Fruit fly (Drosophila melanogaster) whole organism, larva: ENCODE measurements around the gene CG9586.

Experiments
- noc ChIP-seq: fragments of 200-800 bp; sonication (Bioruptor generic); optimal IDR thresholded peaks from 3 replicates; lab custom pipeline; 2019; ENCODE audit warnings: missing biosample characterization, mild to moderate bottlenecking, missing genetic modification characterization, moderate library complexity

CG9586 gene

dm6 chr2L:9166399-9166980 lies at the start of gene CG9586, which contains the start of gene tai:
Gene CG9586 (minus strand): TSS chr2L:9166514.
Gene tai (plus strand): TSS chr2L:9166778.
- peak; percentile 64 for TF ChIP-seq noc (tag; lab: Kevin White, UChicago)

DNA sequence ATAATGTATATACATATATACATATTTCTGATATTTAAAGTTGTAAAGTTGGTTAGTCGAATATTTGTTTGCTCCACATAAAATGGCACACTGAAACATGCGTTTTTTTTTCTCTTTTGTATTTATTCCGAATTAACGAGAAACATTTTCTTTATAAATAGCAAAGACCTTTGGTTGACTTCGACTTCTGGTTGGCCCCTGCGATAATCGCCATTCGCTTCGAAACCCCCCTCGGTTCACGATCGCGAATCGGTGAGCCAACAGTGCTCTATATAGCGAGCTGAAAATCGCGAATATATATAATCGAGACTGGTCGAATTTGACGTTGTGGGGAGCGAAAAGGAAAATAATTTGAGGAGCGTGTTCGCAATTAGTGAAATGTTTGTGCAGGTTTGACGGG lies 49.6 kb upstream of the CG9586 start:
- TF ChIP-seq noc (tag; lab: Kevin White, UChicago): no peak

DNA sequence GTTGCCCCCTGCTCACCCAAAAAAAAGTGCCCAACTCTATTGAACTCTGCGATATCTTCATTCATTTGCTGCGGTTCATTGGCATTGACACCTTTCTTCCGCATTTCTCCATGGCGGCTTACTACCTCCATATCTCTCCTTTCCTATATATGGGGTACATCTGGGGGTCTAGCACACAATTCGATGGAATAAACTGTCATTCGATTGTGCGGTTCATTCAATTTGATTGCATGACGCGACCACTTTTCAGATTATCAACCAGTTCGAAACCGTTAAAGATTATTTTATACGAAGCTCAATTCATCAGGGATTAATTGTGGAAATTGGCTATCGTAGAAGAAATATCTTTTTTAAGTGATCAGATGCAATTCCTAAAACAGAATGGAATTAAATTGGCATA lies 47.3 kb upstream of the CG9586 start:
- TF ChIP-seq noc (tag; lab: Kevin White, UChicago): no peak

DNA sequence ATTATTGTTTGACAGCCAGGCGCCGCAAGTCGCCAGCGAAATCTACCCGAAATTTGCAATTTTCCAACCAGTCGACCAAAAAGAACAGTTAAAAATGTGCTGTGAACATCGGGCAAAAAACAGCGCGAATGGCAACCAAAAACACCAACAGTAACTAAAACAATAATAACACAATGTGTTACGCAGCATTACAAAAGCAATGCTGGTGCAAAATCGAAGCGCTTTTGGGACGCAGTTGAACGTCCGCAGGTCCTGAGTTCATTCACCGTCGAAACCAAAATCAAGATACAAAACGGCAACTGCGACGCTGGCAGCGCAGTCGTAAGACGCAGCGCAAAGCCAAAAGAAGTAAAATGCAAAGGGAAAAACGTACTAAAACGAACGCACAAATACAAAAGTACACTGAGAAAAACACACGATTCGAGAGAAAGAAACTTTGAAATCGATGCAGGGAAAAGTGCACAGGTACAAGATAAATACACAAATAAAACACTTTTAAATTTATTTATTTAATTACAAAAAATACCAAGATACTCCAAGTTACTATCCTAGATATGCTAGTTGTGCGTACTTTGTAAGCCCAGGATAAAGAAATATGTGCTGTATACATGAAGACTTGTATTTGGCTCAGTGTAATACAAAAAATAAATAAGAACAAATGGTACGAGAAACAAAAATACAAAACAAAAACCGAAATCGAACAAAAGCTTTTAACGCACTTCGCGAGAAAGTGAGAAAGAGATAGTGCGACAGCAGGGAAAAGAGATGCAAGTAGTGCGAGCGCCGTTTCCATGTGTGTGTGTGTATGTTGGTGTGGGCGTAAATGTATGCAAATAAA lies 44.8 kb upstream of the CG9586 start:
- peak; percentile 70 for TF ChIP-seq noc (tag; lab: Kevin White, UChicago)

dm6 chr2L:9207133-9207532 lies 40.8 kb upstream of the CG9586 start:
- TF ChIP-seq noc (tag; lab: Kevin White, UChicago): no peak

dm6 chr2L:9206401-9206800 lies 40.1 kb upstream of the CG9586 start:
- TF ChIP-seq noc (tag; lab: Kevin White, UChicago): no peak

DNA sequence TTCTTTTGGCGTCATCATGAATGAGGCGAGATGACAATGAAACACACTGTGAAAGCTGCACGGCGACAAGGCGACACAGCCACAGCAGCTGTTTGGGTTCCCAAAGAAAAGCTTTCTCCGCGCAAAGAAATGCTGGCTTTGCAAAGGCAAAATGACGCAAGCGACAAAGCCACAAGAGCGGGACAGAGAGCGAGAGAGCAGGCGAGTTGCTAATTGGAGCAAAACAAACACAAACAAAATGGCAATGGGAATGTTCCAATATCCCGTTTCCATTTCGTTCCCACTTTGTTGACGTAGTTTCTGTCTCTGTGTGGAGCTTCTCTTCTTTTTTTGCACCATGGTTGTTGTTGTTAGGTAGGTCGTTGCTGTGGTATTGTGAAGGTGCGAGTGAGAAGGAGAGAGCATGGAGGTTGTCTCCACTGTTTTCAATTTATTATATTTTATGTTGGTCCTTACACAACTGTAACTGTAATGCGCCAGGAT lies 38.9 kb upstream of the CG9586 start:
- peak; percentile 67 for TF ChIP-seq noc (tag; lab: Kevin White, UChicago)

DNA sequence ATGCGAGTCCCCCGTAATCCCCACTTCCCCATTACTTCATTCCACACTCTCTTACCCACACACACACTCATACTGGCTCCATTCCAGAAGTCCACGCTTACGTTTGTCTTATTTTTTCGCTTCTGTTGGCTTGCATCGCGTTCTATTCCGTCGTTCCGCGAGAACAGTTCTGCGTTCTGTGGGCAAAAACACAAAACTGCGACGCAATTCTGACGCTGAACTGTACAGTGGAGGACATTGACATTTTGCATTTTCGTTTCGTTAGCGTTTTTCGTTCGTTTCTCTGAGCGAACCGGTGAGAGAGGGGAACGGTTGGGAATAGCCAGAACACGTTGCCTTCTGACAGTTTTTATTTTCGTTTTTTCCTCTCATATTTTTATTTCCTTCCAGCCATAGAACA lies 37.1 kb upstream of the CG9586 start:
- TF ChIP-seq noc (tag; lab: Kevin White, UChicago): peak; percentile 53

DNA sequence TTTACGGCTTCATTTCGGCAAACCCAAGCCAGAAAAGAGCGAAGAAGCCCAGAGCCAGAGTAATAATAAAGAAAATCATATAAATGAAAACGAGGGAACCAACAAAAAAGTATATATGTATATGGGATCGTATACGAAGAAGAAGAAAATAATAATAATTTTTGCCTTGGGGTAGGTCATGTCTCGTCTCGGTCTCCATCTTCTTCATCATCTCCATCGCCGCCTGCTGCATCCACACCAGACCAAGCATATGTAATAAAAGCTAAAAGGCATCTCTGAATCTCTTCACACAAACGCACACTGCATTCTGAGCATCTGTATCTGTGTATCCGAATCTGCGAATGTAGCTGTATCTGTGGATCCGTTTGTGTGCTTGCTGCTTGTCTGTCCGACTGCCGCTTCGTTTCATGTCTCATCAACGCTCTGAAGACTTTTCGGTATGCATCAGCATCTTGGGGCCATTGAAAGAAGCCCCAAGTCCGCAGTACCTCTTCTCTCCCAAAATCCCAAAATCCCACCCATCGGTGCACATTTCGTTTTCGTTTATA lies 32.1 kb upstream of the CG9586 start:
- no peak for TF ChIP-seq noc (tag; lab: Kevin White, UChicago)

DNA sequence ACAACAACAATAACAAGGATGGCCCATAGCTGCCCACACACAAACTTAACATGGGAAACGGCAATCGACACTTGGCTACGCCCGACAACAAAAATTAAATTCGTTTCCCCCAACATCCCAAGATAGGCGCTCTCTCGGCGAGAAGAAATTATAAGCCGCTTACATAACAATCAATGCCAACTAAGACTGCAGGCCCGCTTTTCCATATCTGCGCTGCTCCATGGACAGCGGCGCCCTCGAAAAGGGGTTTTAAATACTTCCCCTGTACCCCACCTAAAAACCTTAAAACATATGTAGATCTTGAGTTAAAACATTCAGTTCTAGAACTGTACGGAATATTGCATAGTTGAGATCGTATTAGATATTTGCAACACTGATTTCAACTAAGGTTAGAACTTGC lies 28.3 kb upstream of the CG9586 start:
- no peak for TF ChIP-seq noc (tag; lab: Kevin White, UChicago)

DNA sequence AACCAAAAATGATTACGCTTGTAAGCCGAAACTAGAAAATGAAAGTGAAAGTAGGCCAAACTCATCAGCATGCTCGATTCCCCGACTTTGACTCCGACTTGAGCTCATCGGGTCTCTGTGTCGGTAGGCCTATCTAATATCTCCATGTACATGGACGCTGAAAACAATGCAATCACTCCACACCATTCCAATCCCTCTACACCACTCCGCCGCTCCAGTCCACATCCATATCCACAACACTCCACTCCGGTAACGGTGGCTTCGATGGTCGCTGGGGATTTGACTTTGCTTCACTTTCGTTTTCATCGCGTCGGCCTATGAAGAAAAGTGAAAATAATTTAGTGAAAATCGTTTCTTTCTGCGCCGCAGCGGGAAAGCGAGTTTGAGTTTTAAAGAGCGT lies 27.4 kb upstream of the CG9586 start:
- no peak for TF ChIP-seq noc (tag; lab: Kevin White, UChicago)

DNA sequence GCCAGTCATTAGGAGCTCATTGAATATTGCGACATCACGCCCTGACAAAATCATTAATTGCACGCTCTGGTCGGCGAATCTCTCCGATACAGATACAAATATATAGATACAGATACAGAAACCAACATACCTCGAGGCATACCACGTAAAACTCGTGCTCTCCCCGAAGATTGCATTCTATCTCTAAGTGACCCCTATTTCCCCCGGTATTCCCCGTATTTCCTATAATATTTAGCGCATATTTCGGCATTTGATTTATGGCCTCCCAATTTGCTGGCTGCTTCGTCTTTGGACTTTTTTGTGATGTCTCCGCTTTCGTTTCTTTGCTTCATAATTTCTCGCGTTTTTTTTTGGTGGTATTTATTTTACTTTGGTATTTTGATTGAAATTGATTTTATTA lies 26.0 kb upstream of the CG9586 start:
- no peak for TF ChIP-seq noc (tag; lab: Kevin White, UChicago)

DNA sequence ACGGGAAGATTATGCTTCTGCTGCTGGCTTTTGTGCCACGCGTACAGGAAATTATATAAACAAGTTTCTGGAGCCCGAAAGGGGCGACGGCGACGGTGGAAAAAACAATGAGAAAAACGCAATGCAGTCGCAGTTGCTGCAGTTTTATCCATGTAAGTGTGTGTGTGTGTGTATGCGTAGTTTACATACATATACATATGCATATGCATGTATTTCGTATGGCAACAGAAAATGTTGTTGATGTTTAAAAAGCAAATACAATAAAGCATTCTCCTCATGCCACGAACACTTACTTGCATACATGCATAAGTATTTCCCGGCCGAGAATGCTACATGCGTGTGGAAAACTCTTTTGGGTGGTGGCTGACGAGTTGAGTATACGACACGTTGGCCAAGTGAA lies 24.0 kb upstream of the CG9586 start:
- no peak for TF ChIP-seq noc (tag; lab: Kevin White, UChicago)

DNA sequence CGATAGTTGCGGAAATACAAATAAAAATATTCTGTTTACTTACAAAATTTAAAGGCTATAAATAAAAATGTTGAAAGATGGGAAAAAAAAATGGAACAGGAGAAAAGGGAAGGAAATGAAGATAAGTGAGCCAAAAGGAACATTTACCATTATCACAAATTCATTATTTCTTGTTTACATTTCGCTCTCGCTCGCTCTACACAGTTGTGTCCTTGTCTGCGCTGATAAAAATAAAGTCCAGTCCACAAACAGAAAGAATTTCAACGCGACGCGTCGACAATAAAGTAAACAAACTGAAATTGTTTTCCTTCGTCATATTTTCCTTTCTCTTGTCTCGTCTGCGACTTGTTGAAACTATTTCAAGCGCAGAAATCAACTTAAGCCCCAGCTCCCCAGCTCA lies 23.0 kb upstream of the CG9586 start:
- TF ChIP-seq noc (tag; lab: Kevin White, UChicago): no peak

DNA sequence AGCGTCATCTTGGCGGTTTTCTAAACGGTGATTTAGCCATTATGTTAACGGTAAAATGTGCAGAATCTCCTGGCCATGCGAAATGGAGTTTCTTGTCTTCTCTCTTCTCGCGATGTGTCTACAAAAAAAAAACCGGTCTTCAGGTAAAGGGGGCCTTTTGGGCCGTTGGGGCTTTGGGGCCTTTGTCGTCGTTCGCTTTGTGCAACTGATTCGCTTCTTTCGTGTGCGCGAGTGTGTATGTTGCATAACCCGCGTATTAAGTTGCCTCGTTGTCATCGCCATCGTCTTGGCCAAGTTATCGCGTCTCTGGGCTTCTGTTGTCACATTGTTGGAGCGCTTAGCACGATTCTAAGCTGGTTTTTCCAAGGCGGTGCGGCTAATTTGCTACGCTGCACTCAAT lies 22.5 kb upstream of the CG9586 start:
- no peak for TF ChIP-seq noc (tag; lab: Kevin White, UChicago)

- TF ChIP-seq noc (tag; lab: Kevin White, UChicago): no peak
These were observed 21.2 kb upstream of the CG9586 start for dm6 chr2L:9187524-9187923.
